Fruit fly (Drosophila melanogaster) whole organism, larva: ENCODE measurements around the gene Ldaf1.

Source experiments
- noc ChIP-seq: fragments of 200-800 bp; sonication (Bioruptor generic); optimal IDR thresholded peaks from 3 replicates; lab custom pipeline; 2019; ENCODE audit warnings: missing biosample characterization, mild to moderate bottlenecking, missing genetic modification characterization, moderate library complexity

The Ldaf1 gene

dm6 chrX:1901605-1902136 lies at the start of gene Ldaf1:
Gene Ldaf1, minus strand, starts transcription at chrX:1901911.
- TF ChIP-seq noc: no peak

dm6 chrX:1950311-1950710 lies 48.6 kb upstream of the Ldaf1 start:
- TF ChIP-seq noc: peak; percentile 35

- no peak for TF ChIP-seq noc
Observed at dm6 chrX:1949598-1949997, 47.9 kb upstream of the Ldaf1 start.

- TF ChIP-seq noc: peak; percentile 98
Observed at dm6 chrX:1948508-1949065, 46.9 kb upstream of the Ldaf1 start.

- no peak for TF ChIP-seq noc
Observed at dm6 chrX:1947900-1948374, 46.2 kb upstream of the Ldaf1 start.

- TF ChIP-seq noc: peak; percentile 89
Observed at dm6 chrX:1947178-1947872, 45.6 kb upstream of the Ldaf1 start.

dm6 chrX:1945241-1945640 lies 43.5 kb upstream of the Ldaf1 start:
- no peak for TF ChIP-seq noc

dm6 chrX:1944245-1945114 lies 42.8 kb upstream of the Ldaf1 start:
- no peak for TF ChIP-seq noc

- peak; percentile 91 for TF ChIP-seq noc
Observed at dm6 chrX:1943337-1944244, 41.9 kb upstream of the Ldaf1 start.

dm6 chrX:1941669-1942092 lies 40.0 kb upstream of the Ldaf1 start, which contains the start of gene Hr4:
Gene Hr4, plus strand, starts transcription at chrX:1941940.
- no peak for TF ChIP-seq noc

dm6 chrX:1940020-1940419 lies 38.3 kb upstream of the Ldaf1 start, which contains the start of the genes CG3857 and CG3587:
Gene CG3857, minus strand, starts transcription at chrX:1940040.
Gene CG3587, plus strand, starts transcription at chrX:1940307.
- peak; percentile 79 for TF ChIP-seq noc

dm6 chrX:1927473-1928306 lies 26.0 kb upstream of the Ldaf1 start, which contains the start of gene CG11596:
Gene CG11596, plus strand, starts transcription at chrX:1927683.
- TF ChIP-seq noc: peak; percentile 35

- TF ChIP-seq noc: no peak
Observed at dm6 chrX:1922765-1923501, 21.2 kb upstream of the Ldaf1 start, which contains the start of the genes eIF2Bepsilon and Ocrl. Gene eIF2Bepsilon, minus strand, starts transcription at chrX:1922874. Gene Ocrl, plus strand, starts transcription at chrX:1922981.

dm6 chrX:1909533-1909932 lies 7.8 kb upstream of the Ldaf1 start:
- TF ChIP-seq noc: no peak
